Worm (Caenorhabditis elegans): ENCODE measurements around the gene F33D4.4.

F33D4.4 gene

DNA sequence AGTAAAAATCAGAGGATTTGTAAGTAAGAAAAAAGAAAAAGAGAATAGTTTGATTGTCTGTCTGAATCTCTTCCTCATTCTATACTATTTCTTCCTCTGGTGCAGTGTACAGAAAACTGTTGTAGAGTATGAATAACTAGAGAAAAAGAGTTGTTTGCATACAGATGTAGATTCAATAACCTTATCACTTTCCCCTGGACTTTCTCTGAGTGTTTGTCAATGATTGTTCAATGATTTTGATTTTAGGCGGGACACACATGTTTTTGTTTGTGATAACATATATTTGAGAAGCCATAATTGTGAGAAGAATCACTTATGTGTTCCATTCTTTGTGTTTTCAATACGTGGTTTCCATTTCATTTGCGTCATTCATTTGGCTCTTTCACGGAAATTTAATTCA lies 27.6 kb downstream of the F33D4.4 start (continued):
- TF ChIP-seq nhr-25 (tag; optimal IDR thresholded peaks at IDR 0.05; ENCODE audit: borderline replicate concordance, insufficient read depth) = no peak
- TF ChIP-seq fkh-10 (GFP tag; optimal IDR thresholded peaks at IDR 0.05) = no peak
- no peak for TF ChIP-seq ZK337.2 (GFP tag; IDR thresholded peaks at IDR 0.05)
- no peak for TF ChIP-seq mxl-3 (GFP tag; optimal IDR thresholded peaks at IDR 0.05)
- TF ChIP-seq nhr-42 (GFP tag; IDR thresholded peaks at IDR 0.05) = no peak
- no peak for TF ChIP-seq ces-1 (GFP tag; optimal IDR thresholded peaks at IDR 0.05)
- TF ChIP-seq lin-29 (GFP tag; IDR thresholded peaks at IDR 0.05) = no peak
- no peak for TF ChIP-seq fos-1 (tag; optimal IDR thresholded peaks at IDR 0.05)
- no peak for TF ChIP-seq zip-2 (tag; optimal IDR thresholded peaks at IDR 0.05)
- TF ChIP-seq skn-1 (tag; optimal IDR thresholded peaks at IDR 0.05) = no peak
- peak; percentile 67 for TF ChIP-seq hlh-11 (tag; optimal IDR thresholded peaks at IDR 0.05)
- TF ChIP-seq hlh-30 (tag; optimal IDR thresholded peaks at IDR 0.05; ENCODE audit: insufficient read depth) = no peak
- TF ChIP-seq ceh-44 (GFP tag; IDR thresholded peaks at IDR 0.05) = no peak
- no peak for TF ChIP-seq nhr-111 (GFP tag; optimal IDR thresholded peaks at IDR 0.05)
- peak; percentile 28; the same call in 1 of the 2 replicates for TF ChIP-seq dmd-6 (GFP tag; IDR thresholded peaks at IDR 0.05)
- TF ChIP-seq zfp-3 (GFP tag; conservative IDR thresholded peaks at IDR 0.05) = no peak
- no peak for TF ChIP-seq snpc-1.2 (GFP tag; IDR thresholded peaks at IDR 0.05)
- TF ChIP-seq ceh-32 (tag; optimal IDR thresholded peaks at IDR 0.05; ENCODE audit: poor library complexity) = no peak
- TF ChIP-seq lir-3 (tag; optimal IDR thresholded peaks at IDR 0.05) = no peak
- peak; percentile 72 for TF ChIP-seq nhr-28 (tag; optimal IDR thresholded peaks at IDR 0.05)
- TF ChIP-seq unc-62 (GFP tag; optimal IDR thresholded peaks at IDR 0.05 in 1 of 2) = no peak
- TF ChIP-seq unc-62 (tag; optimal IDR thresholded peaks at IDR 0.05) = no peak
- TF ChIP-seq daf-8 (GFP tag; IDR thresholded peaks at IDR 0.05) = no peak

DNA sequence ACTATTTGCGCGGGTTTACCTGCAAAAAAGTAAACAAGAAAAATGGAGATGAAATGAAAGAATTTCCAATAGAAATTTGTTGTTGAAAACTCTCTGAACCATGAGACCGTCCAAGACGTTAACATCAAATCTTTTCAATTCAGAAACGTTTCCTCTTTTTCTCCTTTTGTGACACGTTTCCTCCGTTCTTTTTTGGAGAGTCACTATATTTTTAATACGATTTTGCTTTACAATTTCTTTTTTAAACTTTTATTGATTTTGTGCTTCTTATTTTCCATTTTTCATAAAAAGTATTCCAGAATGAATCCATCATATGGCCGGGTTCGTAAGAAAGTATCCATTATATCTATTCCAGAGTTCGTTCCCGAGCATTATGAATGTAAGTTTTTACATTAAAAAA lies 31.8 kb downstream of the F33D4.4 start, which contains the start of gene itr-1:
Gene itr-1 (plus strand): TSS at position 301 of the 400 bp plus-strand sequence.
- TF ChIP-seq ZK546.5 (tag; optimal IDR thresholded peaks at IDR 0.05) (no peak), lsy-2 (tag; optimal IDR thresholded peaks at IDR 0.05) (no peak), attf-4 (tag; optimal IDR thresholded peaks at IDR 0.05) (no peak), T20F7.1 (GFP tag; optimal IDR thresholded peaks at IDR 0.05) (no peak)

DNA sequence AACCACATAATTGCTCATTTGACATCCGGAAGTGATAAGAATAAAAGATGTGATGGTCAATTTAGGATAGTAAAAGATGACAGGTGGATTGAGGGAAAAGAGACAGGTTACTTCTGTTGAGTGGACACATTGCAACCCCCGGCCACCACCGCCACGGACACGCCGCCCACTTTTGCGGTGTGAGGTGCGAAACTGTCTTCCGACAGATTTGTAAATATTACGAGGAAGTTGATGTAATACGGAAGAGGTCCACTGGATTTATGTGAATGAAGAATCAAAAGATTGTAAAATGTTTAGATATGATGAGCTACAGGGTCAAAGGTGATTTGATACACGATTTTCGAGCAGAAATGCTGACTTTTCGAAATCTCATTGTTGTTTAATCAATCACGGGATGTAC lies 33.8 kb downstream of the F33D4.4 start, which contains the start of gene C08G9.2:
Gene C08G9.2 (minus strand): TSS at position 101 of the 400 bp plus-strand sequence.
- TF ChIP-seq ztf-7 (tag; optimal IDR thresholded peaks at IDR 0.05) (no peak), aha-1 (tag) (peak; percentile 40), pqm-1 (tag; optimal IDR thresholded peaks at IDR 0.05) (no peak)

DNA sequence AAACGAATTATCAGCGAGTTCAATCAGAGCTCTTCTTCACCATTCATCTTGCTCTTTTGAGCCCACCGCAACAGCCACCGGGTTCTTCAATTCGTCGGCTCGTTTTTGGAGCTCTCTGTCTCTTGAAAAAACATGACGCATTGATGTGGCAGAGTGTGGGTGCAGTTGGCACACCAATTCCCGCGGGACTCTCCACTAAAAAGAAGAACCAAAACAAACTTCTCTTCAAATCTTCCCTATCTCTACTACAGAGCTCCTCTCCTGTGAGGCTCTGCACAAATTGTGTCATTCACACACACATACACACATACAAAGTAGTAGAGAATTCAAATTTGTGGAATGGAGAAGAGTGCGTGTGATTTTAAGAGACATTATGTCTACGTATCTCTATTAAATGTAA lies 43.7 kb downstream of the F33D4.4 start:
- peak; percentile 38; the same call in 1 of the 2 replicates for TF ChIP-seq ceh-20 (GFP tag; IDR thresholded peaks at IDR 0.05)
- no peak for TF ChIP-seq madf-9 (GFP tag; conservative IDR thresholded peaks at IDR 0.05)
- TF ChIP-seq tra-1 (GFP tag; IDR thresholded peaks at IDR 0.05) = 0 out of 2 replicates have a peak, but pooled peaks have one; percentile 27
- peak; percentile 53 for TF ChIP-seq hmg-1.1 (GFP tag; IDR thresholded peaks at IDR 0.05)
- peak; percentile 97 for TF ChIP-seq aha-1 (tag)
- TF ChIP-seq ctbp-1 (GFP tag; IDR thresholded peaks at IDR 0.05) = 0 out of 2 replicates have a peak, but pooled peaks have one; percentile 31
- no peak for TF ChIP-seq zfp-2 (tag; optimal IDR thresholded peaks at IDR 0.05)
- peak in 1 of 2 experiments; percentile 82 for TF ChIP-seq unc-62 (GFP tag; optimal IDR thresholded peaks at IDR 0.05 in 1 of 2)
- no peak for TF ChIP-seq unc-62 (tag; optimal IDR thresholded peaks at IDR 0.05)
- no peak for TF ChIP-seq nhr-48 (tag; optimal IDR thresholded peaks at IDR 0.05)
- TF ChIP-seq rbr-2 (tag; optimal IDR thresholded peaks at IDR 0.05) = peak; percentile 36

Data from whole organism, L4 larva.